Fruit fly (Drosophila melanogaster) whole organism, embryonic: ENCODE data around the gene CG33631.

ENCODE experiments used
- Adf1 ChIP-seq: fragments of 200-800 bp; sonication (Bioruptor generic); IDR thresholded peaks from 2 replicates; pipeline ENCODE4 v1.3.6; 2022; ENCODE audit warnings: missing biosample characterization, missing genetic modification characterization
- CG10979 ChIP-seq: fragments of 200-800 bp; sonication (Bioruptor generic); optimal IDR thresholded peaks from 2 replicates; lab custom pipeline; 2018; ENCODE audit warnings: missing biosample characterization, mild to moderate bottlenecking, missing genetic modification characterization, moderate library complexity
- CG12236 ChIP-seq: fragments of 200-800 bp; sonication (Bioruptor generic); optimal IDR thresholded peaks from 2 replicates; lab custom pipeline; 2016; ENCODE audit warnings: missing biosample characterization, missing genetic modification characterization
- CG12299 ChIP-seq: fragments of 200-800 bp; sonication (Bioruptor generic); optimal IDR thresholded peaks from 2 replicates; lab custom pipeline; 2018; ENCODE audit warnings: missing biosample characterization, mild to moderate bottlenecking, missing genetic modification characterization
- CG13287 ChIP-seq: fragments of 200-800 bp; sonication (Bioruptor generic); IDR thresholded peaks from 2 replicates; pipeline ENCODE4 v1.3.6; 2022; ENCODE audit warnings: missing biosample characterization, missing genetic modification characterization; ENCODE audit not compliant: partially characterized antibody
- CG15696 ChIP-seq: fragments of 200-800 bp; sonication (Bioruptor generic); optimal IDR thresholded peaks from 2 replicates; lab custom pipeline; 2019; ENCODE audit warnings: missing biosample characterization, mild to moderate bottlenecking, missing genetic modification characterization, moderate library complexity
- CG1832 ChIP-seq: fragments of 200-800 bp; sonication (Bioruptor generic); optimal IDR thresholded peaks from 2 replicates; lab custom pipeline; 2017; ENCODE audit warnings: missing biosample characterization, mild to moderate bottlenecking, missing genetic modification characterization, inconsistent platforms
- CG30431 ChIP-seq: fragments of 200-800 bp; sonication (Bioruptor generic); optimal IDR thresholded peaks from 2 replicates; lab custom pipeline; 2017; ENCODE audit warnings: missing biosample characterization, missing genetic modification characterization
- CG31224 ChIP-seq: fragments of 200-800 bp; sonication (Bioruptor generic); IDR thresholded peaks from 2 replicates; pipeline ENCODE4 v1.3.6; 2022; ENCODE audit warnings: missing biosample characterization, missing genetic modification characterization
- CG34224 ChIP-seq: fragments of 200-800 bp; sonication (Bioruptor generic); IDR thresholded peaks from 3 replicates; pipeline ENCODE4 v1.3.6; 2022; ENCODE audit warnings: missing biosample characterization, missing genetic modification characterization; ENCODE audit not compliant: partially characterized antibody
- CG3847 ChIP-seq: fragments of 200-800 bp; sonication (Bioruptor generic); IDR thresholded peaks from 2 replicates; pipeline ENCODE4 v1.3.6; 2022; ENCODE audit warnings: missing biosample characterization, missing genetic modification characterization
- CG6272 ChIP-seq: fragments of 200-800 bp; sonication (Bioruptor generic); IDR thresholded peaks from 2 replicates; pipeline ENCODE4 v1.3.6; 2022; ENCODE audit warnings: missing biosample characterization, missing genetic modification characterization
- CG8924 ChIP-seq: fragments of 200-800 bp; optimal IDR thresholded peaks from 3 replicates; lab custom pipeline; 2019; ENCODE audit warnings: missing biosample characterization, mild to moderate bottlenecking, missing genetic modification characterization, moderate library complexity
- CG9215 ChIP-seq: fragments of 200-800 bp; sonication (Bioruptor generic); IDR thresholded peaks from 2 replicates; pipeline ENCODE4 v1.3.6; 2022; ENCODE audit warnings: missing biosample characterization, missing genetic modification characterization
- D ChIP-seq, 2 experiments: fragments of 200-800 bp in 1 of 2; fragments of >200 bp in 1 of 2; sonication (Bioruptor generic) in 1 of 2; optimal IDR thresholded peaks; 2 replicates in 1 of 2; 3 replicates in 1 of 2; lab custom pipeline; 2017; ENCODE audit warnings: mild to moderate bottlenecking in 1 of 2, missing biosample characterization in 1 of 2, missing genetic modification characterization in 1 of 2, missing genetic modification reagents in 1 of 2
- Deaf1 ChIP-seq: fragments of 200-800 bp; optimal IDR thresholded peaks from 3 replicates; lab custom pipeline; 2019; ENCODE audit warnings: missing biosample characterization, mild to moderate bottlenecking, missing genetic modification characterization, moderate library complexity
- Doc3 ChIP-seq: fragments of 200-800 bp; sonication (Bioruptor generic); IDR thresholded peaks from 3 replicates; pipeline ENCODE4 v1.3.6; 2022; ENCODE audit warnings: missing biosample characterization, missing genetic modification characterization; ENCODE audit not compliant: partially characterized antibody
- ERR ChIP-seq: fragments of 200-800 bp; sonication (Bioruptor generic); optimal IDR thresholded peaks from 2 replicates; lab custom pipeline; 2016; ENCODE audit warnings: missing biosample characterization, missing genetic modification characterization
- Eip74EF ChIP-seq, 2 experiments: fragments of 200-800 bp in 1 of 2; fragments of >200 bp in 1 of 2; sonication (Bioruptor generic) in 1 of 2; optimal IDR thresholded peaks; 2 replicates each; lab custom pipeline; 2017 to 2019; ENCODE audit warnings: missing biosample characterization in 2 of 2, missing genetic modification characterization in 2 of 2, mild to moderate bottlenecking in 1 of 2, moderate library complexity in 1 of 2
- GATAe ChIP-seq: fragments of 200-800 bp; sonication (Bioruptor generic); conservative IDR thresholded peaks from 2 replicates; pipeline ENCODE4 v1.3.6; 2022; ENCODE audit warnings: missing biosample characterization, missing genetic modification characterization
- HmgZ ChIP-seq: fragments of 200-800 bp; sonication (Bioruptor generic); optimal IDR thresholded peaks from 2 replicates; lab custom pipeline; 2018; ENCODE audit warnings: missing biosample characterization, mild to moderate bottlenecking, missing genetic modification characterization
- Hr51 ChIP-seq, 2 experiments: fragments of 200-800 bp; sonication (Bioruptor generic); optimal IDR thresholded peaks; 2 replicates in 1 of 2; 3 replicates in 1 of 2; lab custom pipeline; 2016 to 2018; ENCODE audit warnings: missing biosample characterization in 2 of 2, missing genetic modification characterization in 2 of 2, mild to moderate bottlenecking in 1 of 2, moderate library complexity in 1 of 2
- MBD-R2 ChIP-seq: fragments of 200-800 bp; sonication (Bioruptor generic); IDR thresholded peaks from 2 replicates; pipeline ENCODE4 v1.3.6; 2022; ENCODE audit warnings: missing biosample characterization, missing genetic modification characterization
- Med ChIP-seq: fragments of 200-800 bp; sonication (Bioruptor generic); peaks from one replicate; lab custom pipeline; 2016; ENCODE audit warnings: missing biosample characterization, missing genetic modification characterization, mild to moderate bottlenecking, inconsistent platforms, moderate library complexity
- Nf-YC ChIP-seq: fragments of 200-800 bp; optimal IDR thresholded peaks from 3 replicates; lab custom pipeline; 2019; ENCODE audit warnings: missing biosample characterization, mild to moderate bottlenecking, missing genetic modification characterization, moderate library complexity
- Scr ChIP-seq: fragments of 200-800 bp; sonication (Bioruptor generic); IDR thresholded peaks from 2 replicates; pipeline ENCODE4 v1.3.6; 2022; ENCODE audit warnings: missing biosample characterization, missing genetic modification characterization; ENCODE audit not compliant: partially characterized antibody
- Ssrp ChIP-seq: fragments of 200-800 bp; sonication (Bioruptor generic); optimal IDR thresholded peaks from 2 replicates; lab custom pipeline; 2018; ENCODE audit warnings: missing biosample characterization, mild to moderate bottlenecking, missing genetic modification characterization, moderate library complexity
- Stat92E ChIP-seq, 3 experiments: fragments of >200 bp in 2 of 3; fragments of 200-800 bp in 1 of 3; sonication (Bioruptor generic) in 1 of 3; optimal IDR thresholded peaks; 2 replicates each; lab custom pipeline; 2017 to 2019; ENCODE audit warnings: missing biosample characterization in 3 of 3, missing genetic modification characterization in 3 of 3, mild to moderate bottlenecking in 1 of 3, moderate library complexity in 1 of 3
- bab2 ChIP-seq: fragments of 200-800 bp; sonication (Bioruptor generic); optimal IDR thresholded peaks from 2 replicates; lab custom pipeline; 2016; ENCODE audit warnings: missing biosample characterization, missing genetic modification characterization
- cg ChIP-seq: fragments of 200-800 bp; sonication (Bioruptor generic); optimal IDR thresholded peaks from 3 replicates; lab custom pipeline; 2019; ENCODE audit warnings: missing biosample characterization, mild to moderate bottlenecking, missing genetic modification characterization, moderate library complexity
- chinmo ChIP-seq: fragments of 200-800 bp; sonication (Bioruptor generic); IDR thresholded peaks from 4 replicates; pipeline ENCODE4 v1.3.6; 2022; ENCODE audit warnings: missing biosample characterization, missing genetic modification characterization; ENCODE audit not compliant: partially characterized antibody
- corto ChIP-seq: fragments of 200-800 bp; sonication (Bioruptor generic); optimal IDR thresholded peaks from 2 replicates; lab custom pipeline; 2016; ENCODE audit warnings: missing biosample characterization, mild to moderate bottlenecking, missing genetic modification characterization, moderate library complexity
- ems ChIP-seq: fragments of 200-800 bp; sonication (Bioruptor generic); optimal IDR thresholded peaks from 3 replicates; lab custom pipeline; 2016; ENCODE audit warnings: missing biosample characterization, missing genetic modification characterization
- ewg ChIP-seq: fragments of 200-800 bp; sonication (Bioruptor generic); optimal IDR thresholded peaks from 3 replicates; lab custom pipeline; 2017; ENCODE audit warnings: mild to moderate bottlenecking, missing biosample characterization, missing genetic modification reagents, missing genetic modification characterization
- exex ChIP-seq: fragments of 200-800 bp; sonication (Bioruptor generic); optimal IDR thresholded peaks from 4 replicates; lab custom pipeline; 2018; ENCODE audit warnings: missing biosample characterization, mild to moderate bottlenecking, missing genetic modification characterization, moderate library complexity
- klu ChIP-seq: fragments of 200-800 bp; sonication (Bioruptor generic); IDR thresholded peaks from 2 replicates; pipeline ENCODE4 v1.3.6; 2022; ENCODE audit warnings: missing biosample characterization, missing genetic modification characterization
- nom ChIP-seq: fragments of 200-800 bp; sonication (Bioruptor generic); optimal IDR thresholded peaks from 2 replicates; lab custom pipeline; 2017; ENCODE audit warnings: missing biosample characterization, missing genetic modification characterization, mild to moderate bottlenecking, moderate library complexity, missing genetic modification reagents
- onecut ChIP-seq: fragments of 200-800 bp; sonication (Bioruptor generic); IDR thresholded peaks from 2 replicates; pipeline ENCODE4 v1.3.6; 2022; ENCODE audit warnings: missing biosample characterization, missing genetic modification characterization
- scrt ChIP-seq: fragments of 200-800 bp; sonication (Bioruptor generic); optimal IDR thresholded peaks from 2 replicates; lab custom pipeline; 2018; ENCODE audit warnings: missing biosample characterization, mild to moderate bottlenecking, missing genetic modification characterization, moderate library complexity
- sd ChIP-seq: fragments of 200-800 bp; sonication (Bioruptor generic); optimal IDR thresholded peaks from 3 replicates; lab custom pipeline; 2018; ENCODE audit warnings: missing biosample characterization, mild to moderate bottlenecking, missing genetic modification characterization, moderate library complexity
- trh ChIP-seq: fragments of 200-800 bp; sonication (Bioruptor generic); optimal IDR thresholded peaks from 2 replicates; lab custom pipeline; 2016; ENCODE audit warnings: missing biosample characterization, missing genetic modification characterization
- unc-4 ChIP-seq: fragments of 200-800 bp; sonication (Bioruptor generic); IDR thresholded peaks from 2 replicates; pipeline ENCODE4 v1.3.6; 2022; ENCODE audit warnings: missing biosample characterization, missing genetic modification characterization; ENCODE audit not compliant: partially characterized antibody
- vvl ChIP-seq: fragments of 200-800 bp; sonication (Bioruptor generic); IDR thresholded peaks from 2 replicates; pipeline ENCODE4 v1.3.6; 2022; ENCODE audit warnings: missing biosample characterization, missing genetic modification characterization
- yki ChIP-seq: fragments of >200 bp; optimal IDR thresholded peaks from 3 replicates; lab custom pipeline; 2018
- zen2 ChIP-seq: fragments of 200-800 bp; sonication (Bioruptor generic); IDR thresholded peaks from 3 replicates; pipeline ENCODE4 v1.3.6; 2022; ENCODE audit warnings: missing biosample characterization, missing genetic modification characterization; ENCODE audit not compliant: partially characterized antibody

CG33631 gene

DNA sequence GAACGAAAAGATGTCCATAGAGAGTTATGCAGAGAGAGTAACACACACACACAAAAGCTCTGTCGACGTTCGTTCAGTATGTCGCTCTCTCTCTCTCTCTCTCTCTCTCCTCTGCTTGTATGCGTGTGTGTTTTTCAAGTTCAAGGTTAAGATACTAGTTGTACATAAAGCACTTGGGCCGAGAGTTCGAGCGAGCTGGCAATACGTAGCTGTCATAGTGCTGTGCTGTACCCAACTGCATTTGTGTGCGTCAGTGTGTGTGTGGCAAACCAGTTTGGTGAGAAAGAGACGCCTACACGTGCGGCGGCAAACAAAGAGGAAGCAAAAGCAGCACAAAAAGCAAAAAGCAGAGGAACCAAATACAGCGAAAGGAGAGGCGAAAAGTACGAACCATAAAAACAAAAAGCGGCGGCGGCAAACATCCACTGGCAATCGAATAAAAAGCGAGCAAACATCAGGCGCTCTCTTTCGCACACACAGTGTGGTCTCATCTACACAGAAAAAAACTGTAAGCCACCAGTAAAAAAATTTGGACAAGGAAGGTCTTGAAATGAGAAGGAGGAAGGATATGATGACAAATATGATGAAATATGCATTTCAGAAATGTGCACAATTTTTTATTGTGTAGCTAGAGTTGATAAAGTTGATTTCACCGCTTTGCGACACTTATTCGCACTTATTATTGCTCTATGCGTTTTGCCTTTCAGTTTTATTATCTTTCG, 23.6 kb downstream of the CG33631 start (continued):
- TF ChIP-seq MBD-R2 (GFP tag; lab: Robert Waterston, UW) (peak; percentile 45; the same call in 1 of the 2 replicates), Scr (GFP tag; lab: Robert Waterston, UW) (no peak), trh (GFP tag; lab: Kevin White, UChicago) (peak; percentile 38), CG6272 (GFP tag; lab: Robert Waterston, UW) (0 out of 2 replicates have a peak, but pooled peaks have one; percentile 33), ems (peak; percentile 44), CG15696 (tag; lab: Kevin White, UChicago) (no peak), CG30431 (peak; percentile 46), bab2 (GFP tag; lab: Kevin White, UChicago) (peak; percentile 52), HmgZ (no peak), Ssrp (tag; lab: Kevin White, UChicago) (peak; percentile 44), exex (tag; lab: Kevin White, UChicago) (peak; percentile 5)

DNA sequence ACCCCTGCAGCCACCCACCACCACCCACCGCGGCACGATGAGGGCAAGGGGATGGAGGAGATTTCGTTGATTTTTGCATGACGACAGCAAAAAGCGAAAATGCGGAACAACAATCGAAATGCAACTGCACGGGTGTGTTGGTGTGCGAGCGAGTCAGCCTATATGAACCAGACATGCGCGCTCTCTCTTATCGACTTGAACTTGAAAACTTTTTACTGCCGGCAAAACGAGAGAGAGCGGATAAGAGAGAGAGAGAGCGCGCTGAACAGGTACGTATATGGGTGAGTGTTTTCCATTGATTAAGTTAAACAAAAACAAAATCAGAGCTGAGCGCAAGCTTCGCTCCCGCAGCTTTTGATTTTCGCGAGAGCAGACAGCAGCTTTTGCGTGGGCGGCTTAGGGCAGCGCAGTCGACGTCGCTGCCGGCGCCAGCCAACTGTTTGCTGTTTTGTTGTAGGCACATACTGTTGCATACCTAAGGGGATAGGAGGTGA, 25.4 kb downstream of the CG33631 start:
- peak; percentile 97; the same call in 3 of the 4 replicates for TF ChIP-seq chinmo (GFP tag; lab: Robert Waterston, UW)
- TF ChIP-seq CG34224 (GFP tag; lab: Robert Waterston, UW), result peak; percentile 65; the same call in 2 of the 3 replicates
- no peak for TF ChIP-seq D (optimal IDR thresholded peaks at IDR 0.05; lab: Kevin White, UChicago)
- no peak for TF ChIP-seq D (GFP tag; optimal IDR thresholded peaks at IDR 0.05; lab: Kevin White, UChicago)
- TF ChIP-seq onecut (GFP tag; lab: Robert Waterston, UW), result peak; percentile 69
- TF ChIP-seq CG8924 (tag; lab: Kevin White, UChicago), result no peak
- peak; percentile 32 for TF ChIP-seq HmgZ
- peak; percentile 66 for TF ChIP-seq klu (GFP tag; lab: Robert Waterston, UW)
- TF ChIP-seq CG12299 (tag; lab: Kevin White, UChicago), result no peak
- peak in 1 of 2 experiments; percentile 63 for TF ChIP-seq Eip74EF (GFP tag; optimal IDR thresholded peaks at IDR 0.05; lab: Kevin White, UChicago)
- peak; percentile 34 for TF ChIP-seq corto (GFP tag; lab: Kevin White, UChicago)
- TF ChIP-seq CG1832 (GFP tag; lab: Kevin White, UChicago), result peak; percentile 62
- peak; percentile 71 for TF ChIP-seq CG13287 (GFP tag; lab: Robert Waterston, UW)
- TF ChIP-seq Doc3 (GFP tag; lab: Robert Waterston, UW), result 0 out of 3 replicates have a peak, but pooled peaks have one; percentile 13
- TF ChIP-seq CG31224, result no peak
- TF ChIP-seq vvl (GFP tag; lab: Robert Waterston, UW), result 0 out of 2 replicates have a peak, but pooled peaks have one; percentile 5
- no peak for TF ChIP-seq CG3847 (GFP tag; lab: Robert Waterston, UW)
- TF ChIP-seq yki (lab: Kevin White, UChicago), result peak; percentile 32
- TF ChIP-seq CG12236 (GFP tag; lab: Kevin White, UChicago), result no peak
- peak; percentile 99 for TF ChIP-seq Adf1
- TF ChIP-seq Stat92E (GFP tag; optimal IDR thresholded peaks at IDR 0.05; lab: Kevin White, UChicago), result no peak
- TF ChIP-seq GATAe (GFP tag; lab: Robert Waterston, UW), result no peak
- peak; percentile 32 for TF ChIP-seq Nf-YC (tag; lab: Kevin White, UChicago)
- peak; percentile 31 for TF ChIP-seq ERR (GFP tag; lab: Kevin White, UChicago)
- TF ChIP-seq ewg, result peak; percentile 68
- peak; percentile 74 for TF ChIP-seq sd (tag; lab: Kevin White, UChicago)
- no peak for TF ChIP-seq CG9215 (GFP tag; lab: Robert Waterston, UW)
- TF ChIP-seq Med (GFP tag; lab: Kevin White, UChicago), result peak; percentile 31
- peak; percentile 47 for TF ChIP-seq unc-4 (GFP tag; lab: Robert Waterston, UW)
- peak; percentile 70 for TF ChIP-seq scrt (GFP tag; lab: Kevin White, UChicago)
- TF ChIP-seq nom (GFP tag; lab: Kevin White, UChicago), result peak; percentile 25
- peak; percentile 3 for TF ChIP-seq Deaf1 (tag; lab: Kevin White, UChicago)
- TF ChIP-seq cg, result peak; percentile 78
- TF ChIP-seq CG10979 (tag; lab: Kevin White, UChicago), result no peak
- 0 out of 3 replicates have a peak, but pooled peaks have one; percentile 26 for TF ChIP-seq zen2
- TF ChIP-seq Hr51 (GFP tag; optimal IDR thresholded peaks at IDR 0.05; lab: Kevin White, UChicago), result peak in 1 of 2 experiments; percentile 40
